Worm (Caenorhabditis elegans) whole organism, L1 larva: ENCODE data around the gene eif-2Bdelta.

Experiments
- C04F5.9 ChIP-seq: sonication (generic microtip); optimal IDR thresholded peaks from 2 replicates; lab custom pipeline; 2016; ENCODE audit warnings: missing genetic modification characterization, missing compliant biosample characterization
- C16A3.4 ChIP-seq: fragments of 150-350 bp; optimal IDR thresholded peaks from 2 replicates; lab custom pipeline; 2014; ENCODE audit warnings: missing biosample characterization, missing genetic modification characterization
- aha-1 ChIP-seq: fragments of 150-350 bp; optimal IDR thresholded peaks from 2 replicates; lab custom pipeline; 2014; ENCODE audit warnings: missing biosample characterization, missing genetic modification characterization
- alr-1 ChIP-seq: fragments of 200-800 bp; sonication (Bioruptor generic); optimal IDR thresholded peaks from 2 replicates; lab custom pipeline; 2018; ENCODE audit warnings: borderline replicate concordance, mild to moderate bottlenecking, missing genetic modification characterization, missing compliant biosample characterization
- blmp-1 ChIP-seq: fragments of 150-350 bp; optimal IDR thresholded peaks from 2 replicates; lab custom pipeline; 2014; ENCODE audit warnings: missing biosample characterization, missing genetic modification characterization
- ceh-63 ChIP-seq: fragments of 200-800 bp; sonication (Bioruptor generic); optimal IDR thresholded peaks from 2 replicates; lab custom pipeline; 2018; ENCODE audit warnings: mild to moderate bottlenecking, missing genetic modification characterization, missing compliant biosample characterization
- ceh-82 ChIP-seq, 3 experiments: fragments of 150-350 bp in 1 of 3; sonication (generic microtip) in 2 of 3; optimal IDR thresholded peaks; 2 replicates each; lab custom pipeline; 2014 to 2017; ENCODE audit warnings: missing biosample characterization in 3 of 3, missing genetic modification characterization in 3 of 3
- ceh-90 ChIP-seq: sonication (generic microtip); optimal IDR thresholded peaks from 2 replicates; lab custom pipeline; 2016; ENCODE audit warnings: missing genetic modification characterization, missing compliant biosample characterization
- dpl-1 ChIP-seq, 3 experiments: fragments of 150-350 bp in 2 of 3; sonication (generic microtip) in 1 of 3; optimal IDR thresholded peaks; 2 replicates each; lab custom pipeline; 2014 to 2017; ENCODE audit warnings: missing biosample characterization in 3 of 3, missing genetic modification characterization in 3 of 3, missing genetic modification reagents in 3 of 3
- dsc-1 ChIP-seq: sonication (generic microtip); optimal IDR thresholded peaks from 2 replicates; lab custom pipeline; 2016; ENCODE audit warnings: mild to moderate bottlenecking, missing genetic modification characterization, missing compliant biosample characterization
- efl-1 ChIP-seq, 4 experiments: fragments of 150-350 bp; optimal IDR thresholded peaks in 3 of 4; peaks in 1 of 4; 1 replicate in 1 of 4; 2 replicates in 3 of 4; lab custom pipeline; 2014; ENCODE audit warnings: missing biosample characterization in 2 of 4, missing genetic modification characterization in 2 of 4, missing genetic modification reagents in 2 of 4
- efl-3 ChIP-seq: fragments of 200-800 bp; sonication (Bioruptor generic); optimal IDR thresholded peaks from 2 replicates; lab custom pipeline; 2018; ENCODE audit warnings: mild to moderate bottlenecking, missing genetic modification characterization, missing compliant biosample characterization
- egl-13 ChIP-seq: sonication (generic microtip); optimal IDR thresholded peaks from 2 replicates; lab custom pipeline; 2016; ENCODE audit warnings: missing genotype, missing genetic modification reagents, missing genetic modification characterization, missing compliant biosample characterization
- elt-2 ChIP-seq: sonication (generic microtip); optimal IDR thresholded peaks from 2 replicates; lab custom pipeline; 2016; ENCODE audit warnings: missing genetic modification characterization, mild to moderate bottlenecking, inconsistent platforms, missing compliant biosample characterization, missing genetic modification reagents
- elt-3 ChIP-seq, 6 experiments: fragments of 150-350 bp in 1 of 6; sonication (generic microtip); optimal IDR thresholded peaks; 2 replicates each; lab custom pipeline; 2017 to 2018; ENCODE audit warnings: missing biosample characterization in 6 of 6, missing genetic modification characterization in 6 of 6, inconsistent platforms in 1 of 6
- grh-1 ChIP-seq: fragments of 200-800 bp; sonication (Bioruptor generic); IDR thresholded peaks from 2 replicates; pipeline ENCODE4 v1.3.6; 2022; ENCODE audit warnings: missing genetic modification reagents, missing genetic modification characterization, missing compliant biosample characterization
- hlh-4 ChIP-seq: sonication (generic microtip); optimal IDR thresholded peaks from 2 replicates; lab custom pipeline; 2016; ENCODE audit warnings: mild to moderate bottlenecking, missing genetic modification characterization, missing compliant biosample characterization
- irx-1 ChIP-seq: sonication (generic microtip); optimal IDR thresholded peaks from 2 replicates; lab custom pipeline; 2016; ENCODE audit warnings: missing genetic modification characterization, missing compliant biosample characterization
- isw-1 ChIP-seq: fragments of 200-800 bp; sonication (Bioruptor generic); IDR thresholded peaks from 2 replicates; pipeline ENCODE4 v1.3.6; 2022; ENCODE audit warnings: missing genetic modification characterization, missing compliant biosample characterization
- lin-15B ChIP-seq: fragments of 150-350 bp; sonication (generic microtip); optimal IDR thresholded peaks from 3 replicates; lab custom pipeline; 2014; ENCODE audit warnings: missing biosample characterization, missing genetic modification characterization
- lin-35 ChIP-seq, 2 experiments: fragments of 150-350 bp; optimal IDR thresholded peaks; 2 replicates each; lab custom pipeline; 2014; ENCODE audit warnings: missing biosample characterization in 2 of 2, missing genetic modification characterization in 2 of 2, missing genetic modification reagents in 2 of 2
- lin-39 ChIP-seq: fragments of 150-350 bp; optimal IDR thresholded peaks from 2 replicates; lab custom pipeline; 2014; ENCODE audit warnings: missing biosample characterization, missing genetic modification reagents, missing genetic modification characterization
- lir-3 ChIP-seq: sonication (generic microtip); optimal IDR thresholded peaks from 2 replicates; lab custom pipeline; 2016; ENCODE audit warnings: mild to moderate bottlenecking, missing genetic modification characterization, moderate library complexity, missing compliant biosample characterization; ENCODE audit not compliant: poor library complexity
- lsy-2 ChIP-seq, 2 experiments: fragments of 150-350 bp; optimal IDR thresholded peaks; 2 replicates each; lab custom pipeline; 2014; ENCODE audit warnings: missing biosample characterization in 2 of 2, missing genetic modification characterization in 2 of 2
- mdl-1 ChIP-seq, 2 experiments: fragments of 150-350 bp; optimal IDR thresholded peaks; 2 replicates each; lab custom pipeline; 2014 to 2017; ENCODE audit warnings: missing biosample characterization in 2 of 2, missing genetic modification characterization in 2 of 2, inconsistent platforms in 1 of 2
- mep-1 ChIP-seq: fragments of 150-350 bp; optimal IDR thresholded peaks from 2 replicates; lab custom pipeline; 2014; ENCODE audit warnings: missing biosample characterization, missing genetic modification characterization
- nhr-11 ChIP-seq: fragments of 150-350 bp; optimal IDR thresholded peaks from 2 replicates; lab custom pipeline; 2014; ENCODE audit warnings: missing biosample characterization, missing genetic modification characterization
- nhr-19 ChIP-seq: fragments of 200-800 bp; sonication (Bioruptor generic); conservative IDR thresholded peaks from 2 replicates; pipeline ENCODE4 v1.3.6; 2022; ENCODE audit warnings: missing genetic modification characterization, missing compliant biosample characterization
- nhr-20 ChIP-seq: sonication (generic microtip); optimal IDR thresholded peaks from 2 replicates; lab custom pipeline; 2016; ENCODE audit warnings: mild to moderate bottlenecking, missing genetic modification characterization, missing compliant biosample characterization
- nhr-28 ChIP-seq: fragments of 150-350 bp; optimal IDR thresholded peaks from 2 replicates; lab custom pipeline; 2014; ENCODE audit warnings: missing biosample characterization, missing genetic modification characterization
- nhr-47 ChIP-seq: sonication (generic microtip); optimal IDR thresholded peaks from 2 replicates; lab custom pipeline; 2016; ENCODE audit warnings: mild to moderate bottlenecking, missing genetic modification characterization, moderate library complexity, missing compliant biosample characterization
- nhr-71 ChIP-seq: sonication (generic microtip); optimal IDR thresholded peaks from 2 replicates; lab custom pipeline; 2016; ENCODE audit warnings: mild to moderate bottlenecking, missing genetic modification characterization, moderate library complexity, missing compliant biosample characterization
- nhr-77 ChIP-seq: fragments of 150-350 bp; optimal IDR thresholded peaks from 2 replicates; lab custom pipeline; 2014; ENCODE audit warnings: missing biosample characterization, missing genetic modification characterization
- nhr-90 ChIP-seq: sonication (generic microtip); optimal IDR thresholded peaks from 2 replicates; lab custom pipeline; 2016; ENCODE audit warnings: mild to moderate bottlenecking, missing genetic modification characterization, missing compliant biosample characterization; ENCODE audit not compliant: poor library complexity
- pag-3 ChIP-seq: sonication (generic microtip); optimal IDR thresholded peaks from 2 replicates; lab custom pipeline; 2017; ENCODE audit warnings: missing genetic modification characterization, mild to moderate bottlenecking, missing compliant biosample characterization, antibody characterized with exemption, borderline replicate concordance; ENCODE audit not compliant: insufficient read depth
- rnt-1 ChIP-seq: sonication (generic microtip); optimal IDR thresholded peaks from 2 replicates; lab custom pipeline; 2016; ENCODE audit warnings: mild to moderate bottlenecking, missing genetic modification characterization, moderate library complexity, missing compliant biosample characterization
- skn-1 ChIP-seq: fragments of 150-350 bp; optimal IDR thresholded peaks from 2 replicates; lab custom pipeline; 2014; ENCODE audit warnings: missing biosample characterization, missing genetic modification characterization
- snpc-4 ChIP-seq: fragments of 150-350 bp; optimal IDR thresholded peaks from 2 replicates; lab custom pipeline; 2014; ENCODE audit warnings: missing biosample characterization, missing genetic modification characterization
- snu-23 ChIP-seq: sonication (generic microtip); optimal IDR thresholded peaks from 2 replicates; lab custom pipeline; 2016; ENCODE audit warnings: missing genetic modification characterization, missing compliant biosample characterization
- sox-4 ChIP-seq: sonication (generic microtip); optimal IDR thresholded peaks from 2 replicates; lab custom pipeline; 2016; ENCODE audit warnings: missing genetic modification characterization, missing compliant biosample characterization
- sptf-1 ChIP-seq: fragments of 150-350 bp; optimal IDR thresholded peaks from 2 replicates; lab custom pipeline; 2014; ENCODE audit warnings: missing biosample characterization, missing genetic modification characterization
- swsn-7 ChIP-seq: sonication (generic microtip); optimal IDR thresholded peaks from 2 replicates; lab custom pipeline; 2016; ENCODE audit warnings: missing genetic modification characterization, missing compliant biosample characterization
- tbx-2 ChIP-seq: sonication (generic microtip); optimal IDR thresholded peaks from 2 replicates; lab custom pipeline; 2016; ENCODE audit warnings: missing genetic modification characterization, missing compliant biosample characterization
- tlp-1 ChIP-seq: fragments of 150-350 bp; optimal IDR thresholded peaks from 2 replicates; lab custom pipeline; 2014; ENCODE audit warnings: missing biosample characterization, missing genetic modification characterization
- unc-130 ChIP-seq: fragments of 150-350 bp; optimal IDR thresholded peaks from 2 replicates; lab custom pipeline; 2017; ENCODE audit warnings: missing biosample characterization, missing genetic modification characterization, inconsistent platforms
- unc-62 ChIP-seq: fragments of 150-350 bp; optimal IDR thresholded peaks from 2 replicates; lab custom pipeline; 2014; ENCODE audit warnings: missing biosample characterization, missing genetic modification reagents, missing genetic modification characterization
- unc-86 ChIP-seq: sonication (generic microtip); optimal IDR thresholded peaks from 2 replicates; lab custom pipeline; 2016; ENCODE audit warnings: missing genetic modification characterization, missing compliant biosample characterization
- vab-15 ChIP-seq: sonication (generic microtip); optimal IDR thresholded peaks from 2 replicates; lab custom pipeline; 2017; ENCODE audit warnings: missing genotype, mild to moderate bottlenecking, missing genetic modification characterization, missing compliant biosample characterization
- xbp-1 ChIP-seq: sonication (generic microtip); optimal IDR thresholded peaks from 2 replicates; lab custom pipeline; 2016; ENCODE audit warnings: missing genetic modification characterization, missing compliant biosample characterization
- zag-1 ChIP-seq: fragments of 150-350 bp; optimal IDR thresholded peaks from 2 replicates; lab custom pipeline; 2014; ENCODE audit warnings: missing biosample characterization, missing genetic modification characterization
- zip-4 ChIP-seq: fragments of 200-800 bp; sonication (Bioruptor generic); optimal IDR thresholded peaks from 2 replicates; lab custom pipeline; 2018; ENCODE audit warnings: mild to moderate bottlenecking, missing genetic modification characterization, moderate library complexity, missing compliant biosample characterization
- ztf-11 ChIP-seq, 2 experiments: sonication (generic microtip); optimal IDR thresholded peaks; 2 replicates each; lab custom pipeline; 2016 to 2017; ENCODE audit warnings: missing genetic modification characterization in 2 of 2, missing biosample characterization in 1 of 2, missing compliant biosample characterization in 1 of 2

eif-2Bdelta gene

ce11 chrV:9513590-9513989 lies at the start of gene eif-2Bdelta:
Gene eif-2Bdelta, plus strand, starts transcription at chrV:9513824.
- TF ChIP-seq efl-3 (no peak), unc-86 (tag; lab: Kevin White, UChicago) (peak; percentile 59), vab-15 (no peak), zip-4 (GFP tag; lab: Kevin White, UChicago) (peak; percentile 27), hlh-4 (tag; lab: Kevin White, UChicago) (no peak), zag-1 (tag; lab: Kevin White, UChicago) (no peak), sox-4 (tag; lab: Kevin White, UChicago) (peak; percentile 63), xbp-1 (tag; lab: Kevin White, UChicago) (peak; percentile 75), nhr-20 (peak; percentile 70), lin-35 (GFP tag; optimal IDR thresholded peaks at IDR 0.05; lab: Kevin White, UChicago) (peak; percentile 49 to 76), nhr-90 (peak; percentile 74), grh-1 (no peak), ceh-90 (tag; lab: Kevin White, UChicago) (peak; percentile 9), swsn-7 (tag; lab: Kevin White, UChicago) (peak; percentile 76), nhr-47 (tag; lab: Kevin White, UChicago) (peak; percentile 79), lsy-2 (tag; optimal IDR thresholded peaks at IDR 0.05; lab: Kevin White, UChicago) (peak; percentile 71 to 84), alr-1 (no peak), C04F5.9 (peak; percentile 15), blmp-1 (tag; lab: Kevin White, UChicago) (peak; percentile 52), mep-1 (peak; percentile 90), dsc-1 (tag; lab: Kevin White, UChicago) (peak; percentile 78), nhr-71 (tag; lab: Kevin White, UChicago) (peak; percentile 83), mdl-1 (tag; optimal IDR thresholded peaks at IDR 0.05; lab: Kevin White, UChicago) (peak in 1 of 2 experiments; percentile 26), nhr-77 (tag; lab: Kevin White, UChicago) (no peak), rnt-1 (tag; lab: Kevin White, UChicago) (peak; percentile 76), ceh-82 (tag; optimal IDR thresholded peaks at IDR 0.05; lab: Kevin White, UChicago) (peak; percentile 20 to 45 (median 45)), isw-1 (GFP tag; lab: Robert Waterston, UW) (peak; percentile 59), dpl-1 (GFP tag; optimal IDR thresholded peaks at IDR 0.05; lab: Kevin White, UChicago) (peak; percentile 57 to 76 (median 71)), efl-1 (optimal IDR thresholded peaks at IDR 0.05; lab: Kevin White, UChicago) (peak; percentile 51 to 73), efl-1 (GFP tag; optimal IDR thresholded peaks at IDR 0.05 in 1 of 2; lab: Kevin White, UChicago) (peak; percentile 68 to 96), unc-62 (GFP tag; lab: Kevin White, UChicago) (no peak), aha-1 (no peak), tbx-2 (tag; lab: Kevin White, UChicago) (peak; percentile 75), tlp-1 (tag; lab: Kevin White, UChicago) (no peak), snpc-4 (tag; lab: Kevin White, UChicago) (peak; percentile 54), elt-2 (tag; lab: Kevin White, UChicago) (peak; percentile 55), lin-15B (tag; lab: Kevin White, UChicago) (no peak), unc-130 (tag; lab: Kevin White, UChicago) (no peak), sptf-1 (tag; lab: Kevin White, UChicago) (no peak), egl-13 (tag; lab: Kevin White, UChicago) (peak; percentile 45), pag-3 (tag; lab: Kevin White, UChicago) (no peak), nhr-19 (GFP tag; lab: Robert Waterston, UW) (peak; percentile 67), ztf-11 (tag; optimal IDR thresholded peaks at IDR 0.05; lab: Kevin White, UChicago) (no peak), irx-1 (tag; lab: Kevin White, UChicago) (peak; percentile 76), ceh-63 (GFP tag; lab: Kevin White, UChicago) (no peak), nhr-11 (tag; lab: Kevin White, UChicago) (no peak), elt-3 (tag; optimal IDR thresholded peaks at IDR 0.05; lab: Kevin White, UChicago) (peak in 1 of 6 experiments; percentile 2), C16A3.4 (peak; percentile 39), snu-23 (peak; percentile 79), skn-1 (peak; percentile 29), nhr-28 (no peak), lir-3 (no peak), lin-39 (tag; lab: Kevin White, UChicago) (peak; percentile 67)
